Worm (Caenorhabditis elegans): ENCODE data around the gene pyc-1.

ce11 chrV:11777846-11778245 lies 44.5 kb downstream of the pyc-1 start:
- TF ChIP-seq dao-5 (tag; optimal IDR thresholded peaks at IDR 0.05) (no peak), him-1 (tag; optimal IDR thresholded peaks at IDR 0.05) (no peak), W03F9.2 (tag; optimal IDR thresholded peaks at IDR 0.05) (no peak)
